Worm (Caenorhabditis elegans) whole organism, young adult: ENCODE results near the gene F43C11.10.

Source experiments
- Y79H2A.3 ChIP-seq: fragments of 200-800 bp; sonication (Bioruptor generic); conservative IDR thresholded peaks from 2 replicates; pipeline ENCODE4 v1.3.6; 2022; ENCODE audit warnings: missing genetic modification reagents, missing genetic modification characterization, missing compliant biosample characterization
- unc-130 ChIP-seq: sonication (generic microtip); optimal IDR thresholded peaks from 2 replicates; lab custom pipeline; 2016; ENCODE audit warnings: missing genetic modification reagents, missing genetic modification characterization, missing compliant biosample characterization

DNA sequence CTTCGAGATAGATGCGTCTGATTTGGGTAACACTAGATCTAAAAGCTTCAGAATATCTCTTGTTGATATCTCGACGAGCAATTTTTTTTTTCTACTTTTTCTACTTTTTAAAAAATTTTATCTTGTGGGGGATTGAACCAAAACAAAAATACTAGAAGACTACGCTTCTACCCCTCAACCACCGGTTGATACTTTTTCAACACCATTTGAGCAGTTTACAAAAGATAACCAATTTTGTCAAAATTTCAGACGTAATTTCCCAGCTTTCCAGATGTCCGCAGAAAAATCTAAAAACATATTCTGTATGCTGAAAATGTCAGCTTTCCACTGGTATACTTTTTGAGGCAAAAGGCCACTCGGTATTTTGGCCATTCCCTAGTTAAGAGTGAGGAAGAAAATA lies 47.9 kb downstream of the F43C11.10 start:
- TF ChIP-seq unc-130 (GFP tag; lab: Kevin White, UChicago) (no peak), Y79H2A.3 (GFP tag; lab: Robert Waterston, UW) (no peak)
